Fruit fly (Drosophila melanogaster) whole organism, embryonic: ENCODE results near the gene CG13033.

Experiments
- Atf-2 ChIP-seq: fragments of 200-800 bp; sonication (Bioruptor generic); optimal IDR thresholded peaks from 2 replicates; lab custom pipeline; 2016; ENCODE audit warnings: missing biosample characterization, missing genetic modification characterization
- Atf3 ChIP-seq: fragments of 200-800 bp; sonication (Bioruptor generic); optimal IDR thresholded peaks from 3 replicates; lab custom pipeline; 2016; ENCODE audit warnings: missing biosample characterization, missing genetic modification characterization
- CG10654 ChIP-seq: fragments of 200-800 bp; sonication (Bioruptor generic); optimal IDR thresholded peaks from 2 replicates; lab custom pipeline; 2016; ENCODE audit warnings: missing biosample characterization, missing genetic modification characterization
- CG11398 ChIP-seq: fragments of 200-800 bp; sonication (Bioruptor generic); optimal IDR thresholded peaks from 2 replicates; lab custom pipeline; 2016; ENCODE audit warnings: missing biosample characterization, missing genetic modification characterization
- CG11504 ChIP-seq: fragments of 200-800 bp; sonication (Bioruptor generic); optimal IDR thresholded peaks from 3 replicates; lab custom pipeline; 2019; ENCODE audit warnings: missing biosample characterization, mild to moderate bottlenecking, missing genetic modification characterization, moderate library complexity
- CG11695 ChIP-seq: fragments of 200-800 bp; sonication (Bioruptor generic); IDR thresholded peaks from 3 replicates; pipeline ENCODE4 v1.3.6; 2022; ENCODE audit warnings: missing biosample characterization, missing genetic modification characterization
- CG11723 ChIP-seq: fragments of 200-800 bp; sonication (Bioruptor generic); optimal IDR thresholded peaks from 2 replicates; lab custom pipeline; 2017; ENCODE audit warnings: missing biosample characterization, mild to moderate bottlenecking, missing genetic modification characterization
- CG12299 ChIP-seq: fragments of 200-800 bp; sonication (Bioruptor generic); optimal IDR thresholded peaks from 2 replicates; lab custom pipeline; 2018; ENCODE audit warnings: missing biosample characterization, mild to moderate bottlenecking, missing genetic modification characterization
- CG12942 ChIP-seq: fragments of 200-800 bp; sonication (Bioruptor generic); optimal IDR thresholded peaks from 3 replicates; lab custom pipeline; 2016; ENCODE audit warnings: missing biosample characterization, missing genetic modification characterization
- CG14014 ChIP-seq: fragments of 200-800 bp; sonication (Bioruptor generic); IDR thresholded peaks from 2 replicates; pipeline ENCODE4 v1.3.6; 2022; ENCODE audit warnings: missing biosample characterization, missing genetic modification characterization
- CG1647 ChIP-seq: fragments of 200-800 bp; sonication (Bioruptor generic); optimal IDR thresholded peaks from 3 replicates; lab custom pipeline; 2016; ENCODE audit warnings: missing biosample characterization, missing genetic modification characterization
- CG16863 ChIP-seq: fragments of 200-800 bp; sonication (Bioruptor generic); optimal IDR thresholded peaks from 3 replicates; lab custom pipeline; 2016; ENCODE audit warnings: missing biosample characterization, missing genetic modification characterization
- CG17361 ChIP-seq: fragments of 200-800 bp; sonication (Bioruptor generic); IDR thresholded peaks from 3 replicates; pipeline ENCODE4 v1.3.6; 2022; ENCODE audit warnings: missing biosample characterization, missing genetic modification characterization
- CG17385 ChIP-seq: fragments of 200-800 bp; sonication (Bioruptor generic); optimal IDR thresholded peaks from 3 replicates; lab custom pipeline; 2018; ENCODE audit warnings: missing biosample characterization, mild to moderate bottlenecking, missing genetic modification characterization
- CG2202 ChIP-seq: fragments of 200-800 bp; sonication (Bioruptor generic); optimal IDR thresholded peaks from 2 replicates; lab custom pipeline; 2018; ENCODE audit warnings: missing biosample characterization, mild to moderate bottlenecking, missing genetic modification characterization
- CG31365 ChIP-seq: fragments of 200-800 bp; sonication (Bioruptor generic); optimal IDR thresholded peaks from 2 replicates; lab custom pipeline; 2018; ENCODE audit warnings: missing biosample characterization, mild to moderate bottlenecking, missing genetic modification characterization
- CG4328 ChIP-seq: fragments of 200-800 bp; sonication (Bioruptor generic); optimal IDR thresholded peaks from 3 replicates; lab custom pipeline; 2017; ENCODE audit warnings: missing biosample characterization, missing genetic modification reagents, missing genetic modification characterization
- CG7357 ChIP-seq: fragments of 200-800 bp; sonication (Bioruptor generic); IDR thresholded peaks from 3 replicates; pipeline ENCODE4 v1.3.6; 2022; ENCODE audit warnings: missing biosample characterization, missing genetic modification characterization
- CG7928 ChIP-seq: fragments of 200-800 bp; sonication (Bioruptor generic); optimal IDR thresholded peaks from 2 replicates; lab custom pipeline; 2017; ENCODE audit warnings: missing biosample characterization, mild to moderate bottlenecking, missing genetic modification characterization
- CG8944 ChIP-seq: fragments of 200-800 bp; sonication (Bioruptor generic); optimal IDR thresholded peaks from 3 replicates; lab custom pipeline; 2016; ENCODE audit warnings: missing biosample characterization, missing genetic modification characterization
- CG9437 ChIP-seq: fragments of 200-800 bp; sonication (Bioruptor generic); optimal IDR thresholded peaks from 2 replicates; lab custom pipeline; 2018; ENCODE audit warnings: missing biosample characterization, mild to moderate bottlenecking, missing genetic modification characterization
- H2.0 ChIP-seq: fragments of 200-800 bp; sonication (Bioruptor generic); IDR thresholded peaks from 2 replicates; pipeline ENCODE4 v1.3.6; 2022; ENCODE audit warnings: missing biosample characterization, missing genetic modification characterization
- Hey ChIP-seq: fragments of 200-800 bp; sonication (Bioruptor generic); optimal IDR thresholded peaks from 3 replicates; lab custom pipeline; 2018; ENCODE audit warnings: missing biosample characterization, mild to moderate bottlenecking, missing genetic modification characterization
- Hr78 ChIP-seq, 2 experiments: fragments of 200-800 bp in 1 of 2; fragments of >200 bp in 1 of 2; sonication (Bioruptor generic) in 1 of 2; optimal IDR thresholded peaks; 2 replicates each; lab custom pipeline; 2017 to 2019; ENCODE audit warnings: missing biosample characterization in 2 of 2, missing genetic modification characterization in 2 of 2, mild to moderate bottlenecking in 1 of 2, moderate library complexity in 1 of 2
- NK7.1 ChIP-seq: fragments of 200-800 bp; sonication (Bioruptor generic); optimal IDR thresholded peaks from 3 replicates; lab custom pipeline; 2016; ENCODE audit warnings: missing biosample characterization, missing genetic modification characterization
- Rx ChIP-seq: fragments of 200-800 bp; sonication (Bioruptor generic); IDR thresholded peaks from 2 replicates; pipeline ENCODE4 v1.3.6; 2022; ENCODE audit warnings: missing biosample characterization, missing genetic modification characterization
- Scr ChIP-seq: fragments of 200-800 bp; sonication (Bioruptor generic); IDR thresholded peaks from 2 replicates; pipeline ENCODE4 v1.3.6; 2022; ENCODE audit warnings: missing biosample characterization, missing genetic modification characterization; ENCODE audit not compliant: partially characterized antibody
- Sry-β ChIP-seq: fragments of 200-800 bp; sonication (Bioruptor generic); optimal IDR thresholded peaks from 2 replicates; lab custom pipeline; 2018; ENCODE audit warnings: missing biosample characterization, mild to moderate bottlenecking, missing genetic modification characterization, moderate library complexity
- ato ChIP-seq: fragments of 200-800 bp; sonication (Bioruptor generic); IDR thresholded peaks from 2 replicates; pipeline ENCODE4 v1.3.6; 2022; ENCODE audit warnings: missing biosample characterization, missing genetic modification characterization; ENCODE audit not compliant: partially characterized antibody
- bowl ChIP-seq: fragments of 200-800 bp; sonication (Bioruptor generic); IDR thresholded peaks from 2 replicates; pipeline ENCODE4 v1.3.6; 2022; ENCODE audit warnings: missing biosample characterization, missing genetic modification characterization
- chinmo ChIP-seq: fragments of 200-800 bp; sonication (Bioruptor generic); IDR thresholded peaks from 4 replicates; pipeline ENCODE4 v1.3.6; 2022; ENCODE audit warnings: missing biosample characterization, missing genetic modification characterization; ENCODE audit not compliant: partially characterized antibody
- chm ChIP-seq: fragments of 200-800 bp; sonication (Bioruptor generic); IDR thresholded peaks from 2 replicates; pipeline ENCODE4 v1.3.6; 2022; ENCODE audit warnings: missing biosample characterization, missing genetic modification characterization
- dm ChIP-seq: fragments of 200-800 bp; sonication (Bioruptor generic); optimal IDR thresholded peaks from 3 replicates; lab custom pipeline; 2016; ENCODE audit warnings: missing biosample characterization, missing genetic modification characterization
- dmrt11E ChIP-seq: fragments of 200-800 bp; sonication (Bioruptor generic); optimal IDR thresholded peaks from 3 replicates; lab custom pipeline; 2018; ENCODE audit warnings: missing biosample characterization, mild to moderate bottlenecking, missing genetic modification characterization, moderate library complexity
- dysf ChIP-seq: fragments of 200-800 bp; sonication (Bioruptor generic); IDR thresholded peaks from 3 replicates; pipeline ENCODE4 v1.3.6; 2022; ENCODE audit warnings: missing biosample characterization, missing genetic modification characterization
- en ChIP-seq: fragments of 200-800 bp; sonication (Bioruptor generic); optimal IDR thresholded peaks from 2 replicates; lab custom pipeline; 2016; ENCODE audit warnings: missing biosample characterization, missing genetic modification characterization
- eve ChIP-seq, 2 experiments: fragments of >200 bp; optimal IDR thresholded peaks; 2 replicates each; lab custom pipeline; 2017; ENCODE audit warnings: missing biosample characterization in 2 of 2, missing genetic modification characterization in 2 of 2
- fd96Cb ChIP-seq: fragments of 200-800 bp; sonication (Bioruptor generic); optimal IDR thresholded peaks from 2 replicates; lab custom pipeline; 2018; ENCODE audit warnings: missing biosample characterization, mild to moderate bottlenecking, missing genetic modification characterization, moderate library complexity
- kay ChIP-seq: fragments of 200-800 bp; sonication (Bioruptor generic); optimal IDR thresholded peaks from 2 replicates; lab custom pipeline; 2016; ENCODE audit warnings: missing biosample characterization, missing genetic modification characterization
- lola ChIP-seq, 3 experiments: fragments of >200 bp in 2 of 3; fragments of 200-800 bp in 1 of 3; sonication (Bioruptor generic) in 1 of 3; optimal IDR thresholded peaks; 2 replicates each; lab custom pipeline; 2017 to 2019; ENCODE audit warnings: missing biosample characterization in 3 of 3, missing genetic modification characterization in 3 of 3, mild to moderate bottlenecking in 1 of 3, moderate library complexity in 1 of 3
- nerfin-1 ChIP-seq: fragments of 200-800 bp; sonication (Bioruptor generic); optimal IDR thresholded peaks from 3 replicates; lab custom pipeline; 2019; ENCODE audit warnings: missing biosample characterization, mild to moderate bottlenecking, missing genetic modification characterization, moderate library complexity
- oc ChIP-seq: fragments of 200-800 bp; sonication (Bioruptor generic); optimal IDR thresholded peaks from 2 replicates; lab custom pipeline; 2018; ENCODE audit warnings: missing biosample characterization, mild to moderate bottlenecking, missing genetic modification characterization, moderate library complexity
- onecut ChIP-seq: fragments of 200-800 bp; sonication (Bioruptor generic); IDR thresholded peaks from 2 replicates; pipeline ENCODE4 v1.3.6; 2022; ENCODE audit warnings: missing biosample characterization, missing genetic modification characterization
- run ChIP-seq: fragments of 200-800 bp; sonication (Bioruptor generic); optimal IDR thresholded peaks from 3 replicates; lab custom pipeline; 2018; ENCODE audit warnings: missing biosample characterization, mild to moderate bottlenecking, missing genetic modification characterization
- sens ChIP-seq: fragments of 200-800 bp; sonication (Bioruptor generic); peaks from one replicate; lab custom pipeline; 2016; ENCODE audit warnings: missing biosample characterization, missing genetic modification characterization
- sna ChIP-seq: fragments of 200-800 bp; sonication (Bioruptor generic); IDR thresholded peaks from 2 replicates; pipeline ENCODE4 v1.3.6; 2022; ENCODE audit warnings: missing biosample characterization, missing genetic modification characterization; ENCODE audit not compliant: partially characterized antibody
- stc ChIP-seq: fragments of 200-800 bp; sonication (Bioruptor generic); IDR thresholded peaks from 2 replicates; pipeline ENCODE4 v1.3.6; 2022; ENCODE audit warnings: missing biosample characterization, missing genetic modification characterization
- sug ChIP-seq: fragments of 200-800 bp; optimal IDR thresholded peaks from 2 replicates; lab custom pipeline; 2019; ENCODE audit warnings: missing biosample characterization, mild to moderate bottlenecking, missing genetic modification characterization, moderate library complexity
- tna ChIP-seq: fragments of 200-800 bp; sonication (Bioruptor generic); IDR thresholded peaks from 2 replicates; pipeline ENCODE4 v1.3.6; 2022; ENCODE audit warnings: missing biosample characterization, missing genetic modification characterization; ENCODE audit not compliant: partially characterized antibody
- wek ChIP-seq: fragments of 200-800 bp; sonication (Bioruptor generic); optimal IDR thresholded peaks from 3 replicates; lab custom pipeline; 2018; ENCODE audit warnings: missing biosample characterization, mild to moderate bottlenecking, missing genetic modification characterization, moderate library complexity

CG13033 gene

DNA sequence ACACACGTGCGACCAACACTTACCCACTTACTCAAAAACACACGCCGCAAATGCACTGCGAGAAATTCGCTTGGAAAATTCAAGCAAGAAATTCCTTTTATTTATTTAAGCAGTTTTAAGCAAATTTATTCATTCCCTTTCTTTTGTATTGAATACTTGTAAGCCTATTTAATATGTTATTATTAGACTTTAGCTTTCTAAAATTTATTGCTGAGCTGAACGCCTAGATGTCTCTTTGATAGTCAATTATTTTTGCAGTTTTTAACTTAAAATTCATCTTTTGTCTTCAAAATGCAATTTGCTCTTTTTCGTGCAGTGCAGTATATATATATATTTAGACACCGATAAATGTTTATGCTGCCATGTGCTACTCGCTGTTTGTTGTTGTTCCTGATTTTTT is 11.5 kb downstream of the CG13033 start:
- TF ChIP-seq Sry-β: no peak
- no peak for TF ChIP-seq sna
- TF ChIP-seq kay (GFP tag; lab: Kevin White, UChicago): peak; percentile 59
- peak; percentile 49 for TF ChIP-seq dm
- peak; percentile 65; the same call in 1 of the 2 replicates for TF ChIP-seq CG14014 (GFP tag; lab: Robert Waterston, UW)
- TF ChIP-seq NK7.1 (GFP tag; lab: Kevin White, UChicago): peak; percentile 48
- peak; percentile 57 for TF ChIP-seq CG1647 (GFP tag; lab: Kevin White, UChicago)
- TF ChIP-seq CG7928 (GFP tag; lab: Kevin White, UChicago): peak; percentile 9
- TF ChIP-seq CG17361: peak; percentile 91
- peak; percentile 6 for TF ChIP-seq CG31365
- no peak for TF ChIP-seq ato (GFP tag; lab: Robert Waterston, UW)
- TF ChIP-seq CG9437 (GFP tag; lab: Kevin White, UChicago): peak; percentile 80
- peak; percentile 61 for TF ChIP-seq H2.0 (GFP tag; lab: Robert Waterston, UW)
- TF ChIP-seq dysf (GFP tag; lab: Robert Waterston, UW): peak; percentile 87
- peak; percentile 43 for TF ChIP-seq en
- TF ChIP-seq nerfin-1 (tag; lab: Kevin White, UChicago): peak; percentile 76
- peak in 1 of 3 experiments; percentile 83 for TF ChIP-seq lola (GFP tag; optimal IDR thresholded peaks at IDR 0.05; lab: Kevin White, UChicago)
- TF ChIP-seq stc (GFP tag; lab: Robert Waterston, UW): peak; percentile 52; the same call in 1 of the 2 replicates
- TF ChIP-seq Hey (tag; lab: Kevin White, UChicago): peak; percentile 33
- TF ChIP-seq wek (GFP tag; lab: Kevin White, UChicago): no peak
- TF ChIP-seq run: peak; percentile 61
- TF ChIP-seq CG11723 (GFP tag; lab: Kevin White, UChicago): peak; percentile 66
- TF ChIP-seq Atf3 (GFP tag; lab: Kevin White, UChicago): peak; percentile 58
- TF ChIP-seq fd96Cb: peak; percentile 86
- TF ChIP-seq Hr78 (GFP tag; optimal IDR thresholded peaks at IDR 0.05; lab: Kevin White, UChicago): peak in 1 of 2 experiments; percentile 46
- TF ChIP-seq CG10654 (GFP tag; lab: Kevin White, UChicago): peak; percentile 67
- peak; percentile 95 for TF ChIP-seq sens
- no peak for TF ChIP-seq chinmo (GFP tag; lab: Robert Waterston, UW)
- no peak; the same call in 2 of the 3 replicates for TF ChIP-seq CG11695 (GFP tag; lab: Robert Waterston, UW)
- TF ChIP-seq Atf-2 (GFP tag; lab: Kevin White, UChicago): peak; percentile 64
- no peak for TF ChIP-seq Scr (GFP tag; lab: Robert Waterston, UW)
- TF ChIP-seq CG17385: peak; percentile 79
- TF ChIP-seq tna (GFP tag; lab: Robert Waterston, UW): no peak
- TF ChIP-seq eve (GFP tag; optimal IDR thresholded peaks at IDR 0.05; lab: Kevin White, UChicago): peak in 1 of 2 experiments; percentile 90
- peak; percentile 70 for TF ChIP-seq dmrt11E (tag; lab: Kevin White, UChicago)
- TF ChIP-seq CG2202 (tag; lab: Kevin White, UChicago): peak; percentile 67
- TF ChIP-seq CG12299: peak; percentile 78
- TF ChIP-seq CG11398 (GFP tag; lab: Kevin White, UChicago): no peak
- TF ChIP-seq onecut (GFP tag; lab: Robert Waterston, UW): peak; percentile 53
- TF ChIP-seq Rx (GFP tag; lab: Robert Waterston, UW): peak; percentile 40; the same call in 1 of the 2 replicates
- peak; percentile 64; the same call in 2 of the 3 replicates for TF ChIP-seq CG7357 (GFP tag; lab: Robert Waterston, UW)
- peak; percentile 90 for TF ChIP-seq CG11504 (tag; lab: Kevin White, UChicago)
- TF ChIP-seq CG16863 (GFP tag; lab: Kevin White, UChicago): peak; percentile 51
- TF ChIP-seq CG12942 (GFP tag; lab: Kevin White, UChicago): peak; percentile 49
- peak; percentile 80 for TF ChIP-seq sug (tag; lab: Kevin White, UChicago)
- peak; percentile 70 for TF ChIP-seq CG4328 (GFP tag; lab: Kevin White, UChicago)
- no peak; the same call in 1 of the 2 replicates for TF ChIP-seq chm (GFP tag; lab: Robert Waterston, UW)
- no peak for TF ChIP-seq bowl (GFP tag; lab: Robert Waterston, UW)
- TF ChIP-seq CG8944: peak; percentile 71
- TF ChIP-seq oc (tag; lab: Kevin White, UChicago): peak; percentile 58
